Worm (Caenorhabditis elegans): ENCODE measurements around the gene F14D7.1.

DNA sequence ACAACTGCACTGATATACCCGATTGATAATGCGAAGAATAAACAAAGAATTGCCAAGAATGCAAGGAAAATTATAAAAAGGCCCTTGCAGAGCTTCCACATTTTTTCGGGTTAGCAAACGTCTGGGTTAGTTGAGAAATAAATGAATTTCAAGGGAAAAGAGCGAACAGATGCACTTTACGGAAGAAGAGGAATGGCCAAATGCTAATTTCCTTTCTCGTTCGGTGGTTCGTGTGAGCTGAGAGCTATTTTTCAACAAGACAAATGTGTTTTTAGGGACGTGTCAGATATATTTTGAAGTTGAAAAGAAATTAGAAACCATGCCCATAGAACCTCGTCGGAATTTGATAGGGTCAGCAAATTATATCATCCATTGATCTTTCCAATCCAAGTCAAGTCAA lies 28.4 kb downstream of the F14D7.1 start, which contains the start of gene F40G12.2:
- TF ChIP-seq zip-11 (GFP tag; IDR thresholded peaks at IDR 0.05) (no peak), snpc-4 (tag; optimal IDR thresholded peaks at IDR 0.05) (no peak), dmd-9 (GFP tag; IDR thresholded peaks at IDR 0.05) (no peak), ceh-82 (tag; optimal IDR thresholded peaks at IDR 0.05) (no peak), aly-2 (tag; optimal IDR thresholded peaks at IDR 0.05) (no peak), ceh-28 (tag; optimal IDR thresholded peaks at IDR 0.05) (no peak), mes-2 (tag; optimal IDR thresholded peaks at IDR 0.05; ENCODE audit: poor library complexity, severe bottlenecking) (no peak), vab-7 (GFP tag; IDR thresholded peaks at IDR 0.05) (no peak), lin-15B (tag; optimal IDR thresholded peaks at IDR 0.05) (no peak), lin-29 (GFP tag; IDR thresholded peaks at IDR 0.05) (no peak), mdt-29 (GFP tag; IDR thresholded peaks at IDR 0.05) (no peak), set-16 (GFP tag; IDR thresholded peaks at IDR 0.05) (no peak), pqm-1 (tag; optimal IDR thresholded peaks at IDR 0.05) (no peak)

All from whole organism, L4 larva.